Worm (Caenorhabditis elegans): Measurements from ENCODE around the gene apc-10.

Gene apc-10

DNA sequence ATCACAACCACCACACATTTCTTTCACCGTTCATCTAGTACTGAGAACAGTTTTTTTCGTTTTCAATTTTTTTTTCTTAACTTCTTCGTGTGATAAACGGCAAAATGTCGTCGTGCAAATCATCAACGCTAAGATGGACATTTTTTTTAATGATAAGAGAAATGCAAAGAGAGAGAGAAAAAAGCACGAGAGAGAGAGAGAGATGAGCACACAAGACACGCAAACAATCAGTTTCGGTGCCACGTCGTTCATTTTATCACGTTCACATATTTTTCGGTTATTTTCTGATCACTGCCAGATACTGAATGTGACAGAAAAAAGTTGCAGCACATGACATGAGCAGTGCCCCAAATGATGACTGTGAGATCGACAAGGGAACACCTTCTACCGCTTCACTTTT is 42.0 kb upstream of the apc-10 start, which contains the start of gene egl-9 (continued):
- TF ChIP-seq Y105C5A.15 (GFP tag; IDR thresholded peaks at IDR 0.05) (no peak), F10B5.3 (tag; optimal IDR thresholded peaks at IDR 0.05) (no peak), gei-8 (GFP tag; optimal IDR thresholded peaks at IDR 0.05) (no peak), aha-1 (tag) (peak; percentile 99), fos-1 (tag; optimal IDR thresholded peaks at IDR 0.05) (no peak), zip-11 (GFP tag; IDR thresholded peaks at IDR 0.05) (no peak), ama-1 (optimal IDR thresholded peaks at IDR 0.05) (peak; percentile 59), sdz-12 (GFP tag; optimal IDR thresholded peaks at IDR 0.05) (no peak), mes-2 (tag; optimal IDR thresholded peaks at IDR 0.05; ENCODE audit: poor library complexity, severe bottlenecking) (peak; percentile 55), dmd-9 (GFP tag; IDR thresholded peaks at IDR 0.05) (no peak), lsy-2 (tag; optimal IDR thresholded peaks at IDR 0.05) (peak in 1 of 2 experiments; percentile 57), T20F7.1 (GFP tag; optimal IDR thresholded peaks at IDR 0.05) (no peak), pqm-1 (tag; optimal IDR thresholded peaks at IDR 0.05) (peak; percentile 19), dmd-6 (GFP tag; IDR thresholded peaks at IDR 0.05) (peak; percentile 91), saeg-2 (GFP tag; IDR thresholded peaks at IDR 0.05) (no peak), nhr-42 (GFP tag; IDR thresholded peaks at IDR 0.05) (no peak), Y48G9A.11 (GFP tag; IDR thresholded peaks at IDR 0.05) (no peak), F49E8.2 (tag; optimal IDR thresholded peaks at IDR 0.05; ENCODE audit: borderline replicate concordance) (no peak), mdt-29 (GFP tag; IDR thresholded peaks at IDR 0.05) (peak; percentile 33; the same call in 1 of the 2 replicates), set-16 (GFP tag; IDR thresholded peaks at IDR 0.05) (no peak), hif-1 (tag; optimal IDR thresholded peaks at IDR 0.05) (peak; percentile 78 to 98), arid-1 (GFP tag; conservative IDR thresholded peaks at IDR 0.05) (no peak), D1046.2 (GFP tag; IDR thresholded peaks at IDR 0.05) (no peak), F44E2.7 (GFP tag; IDR thresholded peaks at IDR 0.05) (no peak), daf-16 (GFP tag; optimal IDR thresholded peaks at IDR 0.05) (no peak), daf-16 (tag; optimal IDR thresholded peaks at IDR 0.05) (peak; percentile 65), pha-4 (GFP tag; IDR thresholded peaks at IDR 0.05) (no peak; the same call in 1 of the 2 replicates), pha-4 (tag; optimal IDR thresholded peaks at IDR 0.05) (no peak), nhr-41 (GFP tag; IDR thresholded peaks at IDR 0.05) (no peak), ctbp-1 (GFP tag; IDR thresholded peaks at IDR 0.05) (no peak; the same call in 1 of the 2 replicates), unc-130 (GFP tag; optimal IDR thresholded peaks at IDR 0.05) (no peak), zfp-3 (GFP tag; conservative IDR thresholded peaks at IDR 0.05) (peak; percentile 56), nhr-77 (tag; optimal IDR thresholded peaks at IDR 0.05) (peak; percentile 82), lin-38 (GFP tag; IDR thresholded peaks at IDR 0.05) (no peak), ztf-11 (tag; optimal IDR thresholded peaks at IDR 0.05) (no peak), nhr-237 (tag; optimal IDR thresholded peaks at IDR 0.05) (no peak), ceh-28 (tag; optimal IDR thresholded peaks at IDR 0.05) (no peak), lin-29 (GFP tag; IDR thresholded peaks at IDR 0.05) (no peak), nhr-25 (tag; optimal IDR thresholded peaks at IDR 0.05; ENCODE audit: borderline replicate concordance, insufficient read depth) (no peak), lim-7 (GFP tag; IDR thresholded peaks at IDR 0.05) (no peak), T26A8.4 (GFP tag; IDR thresholded peaks at IDR 0.05) (peak; percentile 51; the same call in 1 of the 2 replicates), ceh-32 (tag; optimal IDR thresholded peaks at IDR 0.05; ENCODE audit: poor library complexity) (no peak), hmg-1.1 (GFP tag; IDR thresholded peaks at IDR 0.05) (no peak), ZK337.2 (GFP tag; IDR thresholded peaks at IDR 0.05) (no peak), mep-1 (tag; optimal IDR thresholded peaks at IDR 0.05) (no peak), Y5F2A.4 (GFP tag; optimal IDR thresholded peaks at IDR 0.05) (no peak), ceh-20 (GFP tag; IDR thresholded peaks at IDR 0.05) (0 out of 2 replicates have a peak, but pooled peaks have one; percentile 48), ceh-62 (tag; optimal IDR thresholded peaks at IDR 0.05) (no peak), skn-1 (tag; optimal IDR thresholded peaks at IDR 0.05) (no peak), nhr-10 (tag; optimal IDR thresholded peaks at IDR 0.05) (no peak), nhr-76 (tag; optimal IDR thresholded peaks at IDR 0.05) (no peak), snpc-1.2 (GFP tag; IDR thresholded peaks at IDR 0.05) (no peak)
